Fruit fly (Drosophila melanogaster) whole organism, prepupa: ENCODE measurements around the gene CG32298.

Experiments
- Blimp-1 ChIP-seq: fragments of 200-800 bp; sonication (Bioruptor generic); optimal IDR thresholded peaks from 3 replicates; lab custom pipeline; 2017; ENCODE audit warnings: missing biosample characterization, missing genetic modification characterization, mild to moderate bottlenecking, moderate library complexity, missing genetic modification reagents
- CG10669 ChIP-seq: fragments of 200-800 bp; sonication (Bioruptor generic); optimal IDR thresholded peaks from 3 replicates; lab custom pipeline; 2018; ENCODE audit warnings: missing biosample characterization, mild to moderate bottlenecking, missing genetic modification characterization, moderate library complexity
- CG11294 ChIP-seq: fragments of 200-800 bp; sonication (Bioruptor generic); IDR thresholded peaks from 2 replicates; pipeline ENCODE4 v1.3.6; 2022; ENCODE audit warnings: missing biosample characterization, missing genetic modification characterization
- CG11762 ChIP-seq: fragments of 200-800 bp; sonication (Bioruptor generic); optimal IDR thresholded peaks from 3 replicates; lab custom pipeline; 2016; ENCODE audit warnings: missing biosample characterization, missing genetic modification characterization; ENCODE audit not compliant: insufficient read depth
- CG11902 ChIP-seq: fragments of 200-800 bp; sonication (Bioruptor generic); optimal IDR thresholded peaks from 3 replicates; lab custom pipeline; 2016; ENCODE audit warnings: missing biosample characterization, missing genetic modification characterization
- CG15336 ChIP-seq: fragments of 200-800 bp; sonication (Bioruptor generic); IDR thresholded peaks from 2 replicates; pipeline ENCODE4 v1.3.6; 2022; ENCODE audit warnings: missing biosample characterization, missing genetic modification characterization
- CG1621 ChIP-seq: fragments of 200-800 bp; sonication (Bioruptor generic); optimal IDR thresholded peaks from 3 replicates; lab custom pipeline; 2018; ENCODE audit warnings: missing biosample characterization, mild to moderate bottlenecking, missing genetic modification characterization
- CG16779 ChIP-seq: fragments of 200-800 bp; sonication (Bioruptor generic); optimal IDR thresholded peaks from 3 replicates; lab custom pipeline; 2017; ENCODE audit warnings: missing biosample characterization, mild to moderate bottlenecking, missing genetic modification characterization
- CG3032 ChIP-seq: fragments of 200-800 bp; optimal IDR thresholded peaks from 2 replicates; lab custom pipeline; 2019; ENCODE audit warnings: missing biosample characterization, mild to moderate bottlenecking, missing genetic modification characterization, moderate library complexity
- CG32006 ChIP-seq: fragments of 200-800 bp; sonication (Bioruptor generic); optimal IDR thresholded peaks from 3 replicates; lab custom pipeline; 2017; ENCODE audit warnings: missing biosample characterization, mild to moderate bottlenecking, missing genetic modification characterization
- CG34406 ChIP-seq: fragments of 200-800 bp; sonication (Bioruptor generic); optimal IDR thresholded peaks from 3 replicates; lab custom pipeline; 2016; ENCODE audit warnings: missing biosample characterization, missing genetic modification characterization
- CG3919 ChIP-seq: fragments of 200-800 bp; sonication (Bioruptor generic); optimal IDR thresholded peaks from 3 replicates; lab custom pipeline; 2016; ENCODE audit warnings: missing biosample characterization, missing genetic modification characterization
- CG4318 ChIP-seq: fragments of 200-800 bp; sonication (Bioruptor generic); optimal IDR thresholded peaks from 3 replicates; lab custom pipeline; 2017; ENCODE audit warnings: missing biosample characterization, mild to moderate bottlenecking, missing genetic modification characterization
- CG6163 ChIP-seq: fragments of 200-800 bp; sonication (Bioruptor generic); IDR thresholded peaks from 3 replicates; pipeline ENCODE4 v1.3.6; 2022; ENCODE audit warnings: missing biosample characterization, missing genetic modification characterization
- CG6276 ChIP-seq: fragments of 200-800 bp; sonication (Bioruptor generic); optimal IDR thresholded peaks from 2 replicates; lab custom pipeline; 2017; ENCODE audit warnings: missing biosample characterization, mild to moderate bottlenecking, missing genetic modification characterization
- CG6792 ChIP-seq: fragments of 200-800 bp; sonication (Bioruptor generic); optimal IDR thresholded peaks from 3 replicates; lab custom pipeline; 2016; ENCODE audit warnings: missing biosample characterization, missing genetic modification characterization
- CG6808 ChIP-seq: fragments of 200-800 bp; sonication (Bioruptor generic); optimal IDR thresholded peaks from 3 replicates; lab custom pipeline; 2017; ENCODE audit warnings: missing biosample characterization, missing genetic modification characterization, mild to moderate bottlenecking, moderate library complexity, missing genetic modification reagents
- CG6854 ChIP-seq: fragments of 200-800 bp; sonication (Bioruptor generic); optimal IDR thresholded peaks from 2 replicates; lab custom pipeline; 2017; ENCODE audit warnings: missing biosample characterization, mild to moderate bottlenecking, missing genetic modification characterization
- CG8119 ChIP-seq: fragments of 200-800 bp; sonication (Bioruptor generic); IDR thresholded peaks from 3 replicates; pipeline ENCODE4 v1.3.6; 2022; ENCODE audit warnings: missing biosample characterization, missing genetic modification characterization
- CG8319 ChIP-seq: fragments of 200-800 bp; sonication (Bioruptor generic); optimal IDR thresholded peaks from 3 replicates; lab custom pipeline; 2016; ENCODE audit warnings: missing biosample characterization, missing genetic modification characterization
- CG8632 ChIP-seq: fragments of 200-800 bp; sonication (Bioruptor generic); optimal IDR thresholded peaks from 3 replicates; lab custom pipeline; 2016; ENCODE audit warnings: missing biosample characterization, missing genetic modification characterization
- CG9139 ChIP-seq: fragments of 200-800 bp; sonication (Bioruptor generic); optimal IDR thresholded peaks from 3 replicates; lab custom pipeline; 2017; ENCODE audit warnings: missing biosample characterization, mild to moderate bottlenecking, missing genetic modification characterization
- Eip75B ChIP-seq: fragments of 200-800 bp; sonication (Bioruptor generic); optimal IDR thresholded peaks from 3 replicates; lab custom pipeline; 2016; ENCODE audit warnings: missing biosample characterization, missing genetic modification characterization
- Eip78C ChIP-seq: fragments of 200-800 bp; sonication (Bioruptor generic); peaks from one replicate; lab custom pipeline; 2016; ENCODE audit warnings: missing biosample characterization, missing genetic modification characterization
- Ets96B ChIP-seq: fragments of 200-800 bp; optimal IDR thresholded peaks from 2 replicates; lab custom pipeline; 2019; ENCODE audit warnings: missing biosample characterization, mild to moderate bottlenecking, missing genetic modification characterization, moderate library complexity
- Gug ChIP-seq: fragments of 200-800 bp; sonication (Bioruptor generic); IDR thresholded peaks from 2 replicates; pipeline ENCODE4 v1.3.6; 2022; ENCODE audit warnings: missing biosample characterization, missing genetic modification characterization
- Hr38 ChIP-seq: sonication (Bioruptor generic); optimal IDR thresholded peaks from 2 replicates; lab custom pipeline; 2016; ENCODE audit warnings: missing biosample characterization, missing genetic modification characterization
- Hr39 ChIP-seq: fragments of 200-800 bp; sonication (Bioruptor generic); optimal IDR thresholded peaks from 2 replicates; lab custom pipeline; 2016; ENCODE audit warnings: missing biosample characterization, missing genetic modification characterization
- Hr4 ChIP-seq: fragments of 200-800 bp; sonication (Bioruptor generic); optimal IDR thresholded peaks from 3 replicates; lab custom pipeline; 2016; ENCODE audit warnings: missing biosample characterization, missing genetic modification characterization
- Lpt ChIP-seq: fragments of 200-800 bp; sonication (Bioruptor generic); optimal IDR thresholded peaks from 3 replicates; lab custom pipeline; 2016; ENCODE audit warnings: missing biosample characterization, missing genetic modification characterization
- Met ChIP-seq: fragments of 200-800 bp; sonication (Bioruptor generic); optimal IDR thresholded peaks from 3 replicates; lab custom pipeline; 2016; ENCODE audit warnings: missing biosample characterization, missing genetic modification characterization
- OdsH ChIP-seq: fragments of 200-800 bp; sonication (Bioruptor generic); optimal IDR thresholded peaks from 3 replicates; lab custom pipeline; 2016; ENCODE audit warnings: missing biosample characterization, missing genetic modification characterization
- Sox102F ChIP-seq: fragments of 200-800 bp; sonication (Bioruptor generic); optimal IDR thresholded peaks from 2 replicates; lab custom pipeline; 2016; ENCODE audit warnings: missing biosample characterization, mild to moderate bottlenecking, missing genetic modification characterization
- Sox14 ChIP-seq: fragments of 200-800 bp; sonication (Bioruptor generic); optimal IDR thresholded peaks from 3 replicates; lab custom pipeline; 2016; ENCODE audit warnings: missing biosample characterization, missing genetic modification characterization
- Sox15 ChIP-seq: fragments of 200-800 bp; sonication (Bioruptor generic); optimal IDR thresholded peaks from 3 replicates; lab custom pipeline; 2016; ENCODE audit warnings: missing biosample characterization, missing genetic modification characterization
- achi ChIP-seq: fragments of 200-800 bp; sonication (Bioruptor generic); optimal IDR thresholded peaks from 3 replicates; lab custom pipeline; 2016; ENCODE audit warnings: missing biosample characterization, missing genetic modification characterization
- cyc ChIP-seq: fragments of 200-800 bp; sonication (Bioruptor generic); optimal IDR thresholded peaks from 3 replicates; lab custom pipeline; 2016; ENCODE audit warnings: missing biosample characterization, missing genetic modification characterization
- dac ChIP-seq: fragments of 200-800 bp; sonication (Bioruptor generic); optimal IDR thresholded peaks from 2 replicates; lab custom pipeline; 2017; ENCODE audit warnings: missing biosample characterization, mild to moderate bottlenecking, missing genetic modification characterization
- dsx ChIP-seq: fragments of 200-800 bp; optimal IDR thresholded peaks from 3 replicates; lab custom pipeline; 2019; ENCODE audit warnings: missing biosample characterization, mild to moderate bottlenecking, missing genetic modification characterization, moderate library complexity; ENCODE audit not compliant: poor library complexity, severe bottlenecking
- eg ChIP-seq: fragments of 200-800 bp; sonication (Bioruptor generic); IDR thresholded peaks from 3 replicates; pipeline ENCODE4 v1.3.6; 2022; ENCODE audit warnings: missing biosample characterization, missing genetic modification characterization
- esn ChIP-seq: fragments of 200-800 bp; sonication (Bioruptor generic); optimal IDR thresholded peaks from 2 replicates; lab custom pipeline; 2016; ENCODE audit warnings: missing biosample characterization, mild to moderate bottlenecking, missing genetic modification characterization, moderate library complexity
- fd59A ChIP-seq: fragments of 200-800 bp; sonication (Bioruptor generic); optimal IDR thresholded peaks from 2 replicates; lab custom pipeline; 2017; ENCODE audit warnings: missing biosample characterization, mild to moderate bottlenecking, missing genetic modification characterization, missing genetic modification reagents
- fd85E ChIP-seq: fragments of 200-800 bp; sonication (Bioruptor generic); optimal IDR thresholded peaks from 3 replicates; lab custom pipeline; 2016; ENCODE audit warnings: missing biosample characterization, missing genetic modification characterization
- fkh ChIP-seq: fragments of 200-800 bp; sonication (Bioruptor generic); optimal IDR thresholded peaks from 3 replicates; lab custom pipeline; 2017; ENCODE audit warnings: missing biosample characterization, mild to moderate bottlenecking, missing genetic modification characterization, moderate library complexity
- lz ChIP-seq: fragments of 200-800 bp; sonication (Bioruptor generic); optimal IDR thresholded peaks from 3 replicates; lab custom pipeline; 2016; ENCODE audit warnings: missing biosample characterization, missing genetic modification characterization
- net ChIP-seq: fragments of 200-800 bp; sonication (Bioruptor generic); optimal IDR thresholded peaks from 3 replicates; lab custom pipeline; 2016; ENCODE audit warnings: missing biosample characterization, missing genetic modification characterization
- pdm3 ChIP-seq: fragments of 200-800 bp; sonication (Bioruptor generic); optimal IDR thresholded peaks from 3 replicates; lab custom pipeline; 2016; ENCODE audit warnings: missing biosample characterization, missing genetic modification characterization
- salr ChIP-seq, 2 experiments: fragments of 200-800 bp; sonication (Bioruptor generic); optimal IDR thresholded peaks; 3 replicates each; lab custom pipeline; 2016 to 2018; ENCODE audit warnings: missing biosample characterization in 2 of 2, missing genetic modification characterization in 2 of 2, mild to moderate bottlenecking in 1 of 2
- spab ChIP-seq: fragments of 200-800 bp; sonication (Bioruptor generic); optimal IDR thresholded peaks from 2 replicates; lab custom pipeline; 2017; ENCODE audit warnings: missing biosample characterization, mild to moderate bottlenecking, missing genetic modification characterization, missing genetic modification reagents
- ss ChIP-seq, 2 experiments: fragments of 200-800 bp; sonication (Bioruptor generic); optimal IDR thresholded peaks; 2 replicates in 1 of 2; 3 replicates in 1 of 2; lab custom pipeline; 2017 to 2018; ENCODE audit warnings: mild to moderate bottlenecking in 2 of 2, missing biosample characterization in 2 of 2, missing genetic modification characterization in 2 of 2, moderate library complexity in 1 of 2
- vri ChIP-seq: fragments of 200-800 bp; sonication (Bioruptor generic); optimal IDR thresholded peaks from 3 replicates; lab custom pipeline; 2016; ENCODE audit warnings: missing biosample characterization, mild to moderate bottlenecking, missing genetic modification characterization

Gene CG32298

DNA sequence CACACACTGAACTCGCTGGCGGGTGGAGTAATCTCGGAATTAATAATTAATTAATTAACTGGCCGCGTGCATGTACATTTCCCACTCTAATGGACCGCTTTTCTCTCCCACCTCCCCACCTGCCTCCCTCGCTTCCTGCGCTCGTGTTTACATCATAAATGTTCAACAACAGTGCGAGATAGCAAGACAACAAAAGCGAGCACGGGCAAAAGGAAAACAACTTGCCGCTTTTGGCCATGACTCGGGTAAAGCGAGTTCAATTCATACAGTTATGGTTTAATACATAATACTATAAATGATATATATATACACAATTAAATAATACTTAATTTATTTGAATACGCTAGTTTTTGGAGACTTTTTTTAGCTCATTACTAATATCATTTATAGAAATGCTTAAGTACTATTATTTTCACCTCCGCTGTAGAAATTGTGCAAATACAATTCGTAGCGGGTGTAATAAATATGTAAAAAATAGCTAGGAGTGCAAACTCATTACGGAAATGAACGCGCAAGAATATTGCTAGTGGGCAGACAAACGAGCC lies 35.7 kb upstream of the CG32298 start:
- no peak for TF ChIP-seq CG6854 (GFP tag; lab: Kevin White, UChicago)
- no peak for TF ChIP-seq CG11762 (GFP tag; lab: Kevin White, UChicago)
- TF ChIP-seq CG9139 (GFP tag; lab: Kevin White, UChicago), result peak; percentile 66
- TF ChIP-seq Gug (GFP tag; lab: Robert Waterston, UW), result peak; percentile 36; the same call in 1 of the 2 replicates
- TF ChIP-seq fd85E (GFP tag; lab: Kevin White, UChicago), result no peak
- no peak for TF ChIP-seq Hr39 (GFP tag; lab: Kevin White, UChicago)
- no peak for TF ChIP-seq CG11902 (GFP tag; lab: Kevin White, UChicago)
- TF ChIP-seq Ets96B (tag; lab: Kevin White, UChicago), result peak; percentile 61
- no peak for TF ChIP-seq achi (GFP tag; lab: Kevin White, UChicago)
- peak; percentile 25 for TF ChIP-seq net
- TF ChIP-seq fkh, result peak; percentile 5
- TF ChIP-seq Met, result no peak
- TF ChIP-seq salr (GFP tag; optimal IDR thresholded peaks at IDR 0.05; lab: Kevin White, UChicago), result peak; percentile 17 to 18
- peak; percentile 26 for TF ChIP-seq spab
- TF ChIP-seq Sox14 (GFP tag; lab: Kevin White, UChicago), result no peak
- TF ChIP-seq CG34406 (GFP tag; lab: Kevin White, UChicago), result no peak
- peak; percentile 68 for TF ChIP-seq Eip78C (GFP tag; lab: Kevin White, UChicago)
- TF ChIP-seq CG6792, result peak; percentile 20
- no peak for TF ChIP-seq lz (GFP tag; lab: Kevin White, UChicago)
- TF ChIP-seq CG10669 (GFP tag; lab: Kevin White, UChicago), result peak; percentile 39
- TF ChIP-seq CG15336, result 0 out of 2 replicates have a peak, but pooled peaks have one; percentile 18
- TF ChIP-seq pdm3 (GFP tag; lab: Kevin White, UChicago), result peak; percentile 1
- no peak for TF ChIP-seq CG8319
- no peak for TF ChIP-seq CG4318 (GFP tag; lab: Kevin White, UChicago)
- no peak for TF ChIP-seq dac (GFP tag; lab: Kevin White, UChicago)
- peak; percentile 55 for TF ChIP-seq CG6808 (GFP tag; lab: Kevin White, UChicago)
- TF ChIP-seq dsx, result peak; percentile 26
- no peak for TF ChIP-seq cyc (GFP tag; lab: Kevin White, UChicago)
- no peak for TF ChIP-seq Lpt (GFP tag; lab: Kevin White, UChicago)
- TF ChIP-seq Eip75B (GFP tag; lab: Kevin White, UChicago), result no peak
- TF ChIP-seq fd59A (GFP tag; lab: Kevin White, UChicago), result no peak
- no peak for TF ChIP-seq CG8119 (GFP tag; lab: Robert Waterston, UW)
- TF ChIP-seq ss (GFP tag; optimal IDR thresholded peaks at IDR 0.05; lab: Kevin White, UChicago), result peak; percentile 26 to 56
- peak; percentile 56 for TF ChIP-seq CG32006 (GFP tag; lab: Kevin White, UChicago)
- peak; percentile 15 for TF ChIP-seq CG8632 (GFP tag; lab: Kevin White, UChicago)
- no peak for TF ChIP-seq CG3032 (tag; lab: Kevin White, UChicago)
- peak; percentile 7 for TF ChIP-seq CG1621
- TF ChIP-seq Blimp-1 (GFP tag; lab: Kevin White, UChicago), result no peak
- TF ChIP-seq CG11294 (GFP tag; lab: Robert Waterston, UW), result no peak
- peak; percentile 13 for TF ChIP-seq CG6276
- TF ChIP-seq Sox102F (GFP tag; lab: Kevin White, UChicago), result no peak
- TF ChIP-seq eg (GFP tag; lab: Robert Waterston, UW), result 0 out of 3 replicates have a peak, but pooled peaks have one; percentile 34
- 0 out of 3 replicates have a peak, but pooled peaks have one; percentile 35 for TF ChIP-seq CG6163 (GFP tag; lab: Robert Waterston, UW)
- TF ChIP-seq CG16779 (tag; lab: Kevin White, UChicago), result no peak
- no peak for TF ChIP-seq Sox15 (GFP tag; lab: Kevin White, UChicago)
- no peak for TF ChIP-seq esn
- peak; percentile 46 for TF ChIP-seq CG3919 (GFP tag; lab: Kevin White, UChicago)
- TF ChIP-seq Hr38 (GFP tag; lab: Kevin White, UChicago), result no peak
- TF ChIP-seq Hr4 (GFP tag; lab: Kevin White, UChicago), result no peak
- TF ChIP-seq vri (GFP tag; lab: Kevin White, UChicago), result no peak
- no peak for TF ChIP-seq OdsH (GFP tag; lab: Kevin White, UChicago)
